Fruit fly (Drosophila melanogaster) whole organism, embryonic: ENCODE results near the gene Vm26Aa.

ENCODE experiments used
- Abd-B ChIP-seq: fragments of 200-800 bp; sonication (Bioruptor generic); optimal IDR thresholded peaks from 2 replicates; lab custom pipeline; 2018; ENCODE audit warnings: missing biosample characterization, mild to moderate bottlenecking, missing genetic modification characterization, moderate library complexity
- Adf1 ChIP-seq: fragments of 200-800 bp; sonication (Bioruptor generic); IDR thresholded peaks from 2 replicates; pipeline ENCODE4 v1.3.6; 2022; ENCODE audit warnings: missing biosample characterization, missing genetic modification characterization
- Antp ChIP-seq: fragments of 200-800 bp; sonication (Bioruptor generic); optimal IDR thresholded peaks from 3 replicates; lab custom pipeline; 2016; ENCODE audit warnings: missing biosample characterization, missing genetic modification characterization
- CG10147 ChIP-seq: fragments of 200-800 bp; sonication (Bioruptor generic); optimal IDR thresholded peaks from 2 replicates; lab custom pipeline; 2019; ENCODE audit warnings: missing biosample characterization, mild to moderate bottlenecking, missing genetic modification characterization, moderate library complexity
- CG10654 ChIP-seq: fragments of 200-800 bp; sonication (Bioruptor generic); optimal IDR thresholded peaks from 2 replicates; lab custom pipeline; 2016; ENCODE audit warnings: missing biosample characterization, missing genetic modification characterization
- CG11456 ChIP-seq: fragments of 200-800 bp; sonication (Bioruptor generic); IDR thresholded peaks from 3 replicates; pipeline ENCODE4 v1.3.6; 2022; ENCODE audit warnings: missing biosample characterization, missing genetic modification characterization
- CG12104 ChIP-seq: fragments of 200-800 bp; sonication (Bioruptor generic); optimal IDR thresholded peaks from 3 replicates; lab custom pipeline; 2016; ENCODE audit warnings: missing biosample characterization, missing genetic modification characterization
- CG12659 ChIP-seq: fragments of 200-800 bp; sonication (Bioruptor generic); optimal IDR thresholded peaks from 3 replicates; lab custom pipeline; 2017; ENCODE audit warnings: mild to moderate bottlenecking, missing biosample characterization, missing genetic modification reagents, missing genetic modification characterization
- CG13123 ChIP-seq: fragments of 200-800 bp; sonication (Bioruptor generic); optimal IDR thresholded peaks from 2 replicates; lab custom pipeline; 2016; ENCODE audit warnings: missing biosample characterization, missing genetic modification characterization
- CG15601 ChIP-seq: fragments of 200-800 bp; sonication (Bioruptor generic); optimal IDR thresholded peaks from 3 replicates; lab custom pipeline; 2019; ENCODE audit warnings: missing biosample characterization, mild to moderate bottlenecking, missing genetic modification characterization, moderate library complexity
- CG17612 ChIP-seq: fragments of 200-800 bp; sonication (Bioruptor generic); IDR thresholded peaks from 2 replicates; pipeline ENCODE4 v1.3.6; 2022; ENCODE audit warnings: missing biosample characterization, missing genetic modification characterization
- CG1792 ChIP-seq: fragments of 200-800 bp; sonication (Bioruptor generic); optimal IDR thresholded peaks from 2 replicates; lab custom pipeline; 2016; ENCODE audit warnings: missing biosample characterization, missing genetic modification characterization
- CG18764 ChIP-seq: fragments of 200-800 bp; sonication (Bioruptor generic); optimal IDR thresholded peaks from 3 replicates; lab custom pipeline; 2016; ENCODE audit warnings: missing biosample characterization, missing genetic modification characterization
- CG2120 ChIP-seq: fragments of 200-800 bp; sonication (Bioruptor generic); optimal IDR thresholded peaks from 3 replicates; lab custom pipeline; 2016; ENCODE audit warnings: missing biosample characterization, missing genetic modification characterization
- CG3065 ChIP-seq: fragments of 200-800 bp; sonication (Bioruptor generic); optimal IDR thresholded peaks from 2 replicates; lab custom pipeline; 2016; ENCODE audit warnings: missing biosample characterization, missing genetic modification characterization
- CG42726 ChIP-seq: fragments of 200-800 bp; sonication (Bioruptor generic); IDR thresholded peaks from 2 replicates; pipeline ENCODE4 v1.3.6; 2022; ENCODE audit warnings: missing biosample characterization, missing genetic modification characterization; ENCODE audit not compliant: partially characterized antibody
- CG6654 ChIP-seq: fragments of 200-800 bp; sonication (Bioruptor generic); optimal IDR thresholded peaks from 2 replicates; lab custom pipeline; 2017; ENCODE audit warnings: missing biosample characterization, mild to moderate bottlenecking, missing genetic modification characterization
- CG6854 ChIP-seq: fragments of 200-800 bp; sonication (Bioruptor generic); optimal IDR thresholded peaks from 3 replicates; lab custom pipeline; 2017; ENCODE audit warnings: missing biosample characterization, mild to moderate bottlenecking, missing genetic modification characterization
- CG9932 ChIP-seq: fragments of 200-800 bp; sonication (Bioruptor generic); IDR thresholded peaks from 2 replicates; pipeline ENCODE4 v1.3.6; 2022; ENCODE audit warnings: missing biosample characterization, missing genetic modification characterization
- Dll ChIP-seq: fragments of 200-800 bp; sonication (Bioruptor generic); IDR thresholded peaks from 4 replicates; pipeline ENCODE4 v1.3.6; 2022; ENCODE audit warnings: missing biosample characterization, missing genetic modification characterization; ENCODE audit not compliant: partially characterized antibody
- H2.0 ChIP-seq: fragments of 200-800 bp; sonication (Bioruptor generic); IDR thresholded peaks from 2 replicates; pipeline ENCODE4 v1.3.6; 2022; ENCODE audit warnings: missing biosample characterization, missing genetic modification characterization
- HLHmδ ChIP-seq: fragments of 200-800 bp; sonication (Bioruptor generic); optimal IDR thresholded peaks from 2 replicates; lab custom pipeline; 2018; ENCODE audit warnings: missing biosample characterization, mild to moderate bottlenecking, missing genetic modification characterization, moderate library complexity
- Meics ChIP-seq: fragments of 200-800 bp; sonication (Bioruptor generic); optimal IDR thresholded peaks from 2 replicates; lab custom pipeline; 2017; ENCODE audit warnings: missing biosample characterization, mild to moderate bottlenecking, missing genetic modification characterization
- Mes4 ChIP-seq: fragments of 200-800 bp; sonication (Bioruptor generic); optimal IDR thresholded peaks from 2 replicates; lab custom pipeline; 2016; ENCODE audit warnings: missing biosample characterization, missing genetic modification characterization
- Oli ChIP-seq: fragments of 200-800 bp; sonication (Bioruptor generic); optimal IDR thresholded peaks from 2 replicates; lab custom pipeline; 2018; ENCODE audit warnings: missing biosample characterization, mild to moderate bottlenecking, missing genetic modification characterization, moderate library complexity
- Ptx1 ChIP-seq: fragments of 200-800 bp; sonication (Bioruptor generic); IDR thresholded peaks from 2 replicates; pipeline ENCODE4 v1.3.6; 2022; ENCODE audit warnings: missing biosample characterization, missing genetic modification characterization
- Rx ChIP-seq: fragments of 200-800 bp; sonication (Bioruptor generic); IDR thresholded peaks from 2 replicates; pipeline ENCODE4 v1.3.6; 2022; ENCODE audit warnings: missing biosample characterization, missing genetic modification characterization
- cad ChIP-seq: fragments of >200 bp; optimal IDR thresholded peaks from 2 replicates; lab custom pipeline; 2017; ENCODE audit warnings: missing biosample characterization, missing genetic modification characterization
- cg ChIP-seq: fragments of 200-800 bp; sonication (Bioruptor generic); optimal IDR thresholded peaks from 3 replicates; lab custom pipeline; 2019; ENCODE audit warnings: missing biosample characterization, mild to moderate bottlenecking, missing genetic modification characterization, moderate library complexity
- crol ChIP-seq: fragments of 200-800 bp; sonication (Bioruptor generic); IDR thresholded peaks from 2 replicates; pipeline ENCODE4 v1.3.6; 2022; ENCODE audit warnings: missing biosample characterization, missing genetic modification characterization
- dpn ChIP-seq, 2 experiments: fragments of 200-800 bp; sonication (Bioruptor generic); optimal IDR thresholded peaks; 3 replicates each; lab custom pipeline; 2016; ENCODE audit warnings: missing biosample characterization in 2 of 2, missing genetic modification characterization in 2 of 2
- fd102C ChIP-seq: fragments of 200-800 bp; sonication (Bioruptor generic); optimal IDR thresholded peaks from 2 replicates; lab custom pipeline; 2018; ENCODE audit warnings: missing biosample characterization, mild to moderate bottlenecking, missing genetic modification characterization, moderate library complexity
- gce ChIP-seq: fragments of 200-800 bp; sonication (Bioruptor generic); IDR thresholded peaks from 3 replicates; pipeline ENCODE4 v1.3.6; 2022; ENCODE audit warnings: missing biosample characterization, missing genetic modification characterization
- gfzf ChIP-seq: fragments of 200-800 bp; sonication (Bioruptor generic); optimal IDR thresholded peaks from 2 replicates; lab custom pipeline; 2016; ENCODE audit warnings: missing biosample characterization, mild to moderate bottlenecking, missing genetic modification characterization, moderate library complexity
- lbe ChIP-seq: fragments of 200-800 bp; sonication (Bioruptor generic); optimal IDR thresholded peaks from 2 replicates; lab custom pipeline; 2016; ENCODE audit warnings: missing biosample characterization, mild to moderate bottlenecking, missing genetic modification characterization
- nerfin-1 ChIP-seq: fragments of 200-800 bp; sonication (Bioruptor generic); optimal IDR thresholded peaks from 3 replicates; lab custom pipeline; 2019; ENCODE audit warnings: missing biosample characterization, mild to moderate bottlenecking, missing genetic modification characterization, moderate library complexity
- odd ChIP-seq: fragments of 200-800 bp; sonication (Bioruptor generic); optimal IDR thresholded peaks from 2 replicates; lab custom pipeline; 2017; ENCODE audit warnings: missing biosample characterization, mild to moderate bottlenecking, missing genetic modification characterization
- onecut ChIP-seq: fragments of 200-800 bp; sonication (Bioruptor generic); IDR thresholded peaks from 2 replicates; pipeline ENCODE4 v1.3.6; 2022; ENCODE audit warnings: missing biosample characterization, missing genetic modification characterization
- org-1 ChIP-seq: fragments of 200-800 bp; sonication (Bioruptor generic); optimal IDR thresholded peaks from 2 replicates; lab custom pipeline; 2017; ENCODE audit warnings: missing biosample characterization, missing genetic modification characterization
- pb ChIP-seq: fragments of 200-800 bp; sonication (Bioruptor generic); optimal IDR thresholded peaks from 3 replicates; lab custom pipeline; 2016; ENCODE audit warnings: missing biosample characterization, missing genetic modification characterization
- pros ChIP-seq: fragments of 200-800 bp; sonication (Bioruptor generic); optimal IDR thresholded peaks from 3 replicates; lab custom pipeline; 2019; ENCODE audit warnings: missing biosample characterization, mild to moderate bottlenecking, missing genetic modification characterization, moderate library complexity
- row ChIP-seq: fragments of 200-800 bp; sonication (Bioruptor generic); IDR thresholded peaks from 3 replicates; pipeline ENCODE4 v1.3.6; 2022; ENCODE audit warnings: missing biosample characterization, missing genetic modification characterization
- salm ChIP-seq: fragments of 200-800 bp; sonication (Bioruptor generic); optimal IDR thresholded peaks from 2 replicates; lab custom pipeline; 2018; ENCODE audit warnings: missing biosample characterization, mild to moderate bottlenecking, missing genetic modification characterization
- shn ChIP-seq: fragments of 200-800 bp; sonication (Bioruptor generic); optimal IDR thresholded peaks from 3 replicates; lab custom pipeline; 2016; ENCODE audit warnings: missing biosample characterization, missing genetic modification characterization
- sna ChIP-seq: fragments of 200-800 bp; sonication (Bioruptor generic); IDR thresholded peaks from 2 replicates; pipeline ENCODE4 v1.3.6; 2022; ENCODE audit warnings: missing biosample characterization, missing genetic modification characterization; ENCODE audit not compliant: partially characterized antibody
- ssp ChIP-seq: fragments of 200-800 bp; sonication (Bioruptor generic); IDR thresholded peaks from 2 replicates; pipeline ENCODE4 v1.3.6; 2022; ENCODE audit warnings: missing biosample characterization, missing genetic modification characterization
- sug ChIP-seq: fragments of 200-800 bp; optimal IDR thresholded peaks from 2 replicates; lab custom pipeline; 2019; ENCODE audit warnings: missing biosample characterization, mild to moderate bottlenecking, missing genetic modification characterization, moderate library complexity
- tap ChIP-seq: fragments of 200-800 bp; optimal IDR thresholded peaks from 3 replicates; lab custom pipeline; 2019; ENCODE audit warnings: missing biosample characterization, mild to moderate bottlenecking, missing genetic modification characterization, moderate library complexity
- twi ChIP-seq: fragments of 200-800 bp; optimal IDR thresholded peaks from 2 replicates; lab custom pipeline; 2019; ENCODE audit warnings: missing biosample characterization, mild to moderate bottlenecking, missing genetic modification characterization, moderate library complexity
- unpg ChIP-seq: fragments of 200-800 bp; sonication (Bioruptor generic); optimal IDR thresholded peaks from 3 replicates; lab custom pipeline; 2018; ENCODE audit warnings: missing biosample characterization, mild to moderate bottlenecking, missing genetic modification characterization, moderate library complexity
- vnd ChIP-seq: fragments of 200-800 bp; sonication (Bioruptor generic); IDR thresholded peaks from 3 replicates; pipeline ENCODE4 v1.3.6; 2022; ENCODE audit warnings: missing biosample characterization, missing genetic modification characterization; ENCODE audit not compliant: partially characterized antibody

Vm26Aa gene

dm6 chr2L:5982334-5982987, 22.3 kb upstream of the Vm26Aa start (continued):
- no peak for TF ChIP-seq CG1792
- TF ChIP-seq HLHmδ (GFP tag; lab: Kevin White, UChicago) = peak; percentile 44
- TF ChIP-seq sug (tag; lab: Kevin White, UChicago) = peak; percentile 75
- TF ChIP-seq CG9932 (GFP tag; lab: Robert Waterston, UW) = no peak
- peak; percentile 78 for TF ChIP-seq CG15601 (tag; lab: Kevin White, UChicago)
- TF ChIP-seq Dll (GFP tag; lab: Robert Waterston, UW) = no peak
- TF ChIP-seq twi (tag; lab: Kevin White, UChicago) = peak; percentile 15
- peak; percentile 58 for TF ChIP-seq CG2120 (GFP tag; lab: Kevin White, UChicago)
- peak; percentile 56 for TF ChIP-seq onecut (GFP tag; lab: Robert Waterston, UW)
- peak; percentile 14 for TF ChIP-seq pros (GFP tag; lab: Kevin White, UChicago)
- peak; percentile 2 for TF ChIP-seq CG6854 (GFP tag; lab: Kevin White, UChicago)
- TF ChIP-seq CG18764 (GFP tag; lab: Kevin White, UChicago) = no peak
- TF ChIP-seq lbe (GFP tag; lab: Kevin White, UChicago) = peak; percentile 38
- peak; percentile 4 for TF ChIP-seq Oli (tag; lab: Kevin White, UChicago)
- TF ChIP-seq pb = peak; percentile 61
- no peak for TF ChIP-seq fd102C (GFP tag; lab: Kevin White, UChicago)
- peak; percentile 29 for TF ChIP-seq Meics (GFP tag; lab: Kevin White, UChicago)
- TF ChIP-seq sna (GFP tag; lab: Robert Waterston, UW) = no peak
- TF ChIP-seq salm = no peak
- no peak for TF ChIP-seq CG11456
- TF ChIP-seq H2.0 = no peak
- no peak for TF ChIP-seq ssp (GFP tag; lab: Robert Waterston, UW)
- no peak for TF ChIP-seq Adf1
- TF ChIP-seq nerfin-1 (tag; lab: Kevin White, UChicago) = peak; percentile 44
- TF ChIP-seq CG3065 (GFP tag; lab: Kevin White, UChicago) = no peak
- TF ChIP-seq org-1 = no peak
- no peak for TF ChIP-seq CG10147
- TF ChIP-seq unpg (GFP tag; lab: Kevin White, UChicago) = peak; percentile 19
- TF ChIP-seq CG10654 (GFP tag; lab: Kevin White, UChicago) = no peak
- peak; percentile 11 for TF ChIP-seq Antp (GFP tag; lab: Kevin White, UChicago)
- TF ChIP-seq shn (GFP tag; lab: Kevin White, UChicago) = no peak
- no peak for TF ChIP-seq CG13123 (GFP tag; lab: Kevin White, UChicago)
- peak; percentile 23 for TF ChIP-seq Mes4 (GFP tag; lab: Kevin White, UChicago)
- TF ChIP-seq crol = no peak
- no peak for TF ChIP-seq gce
- TF ChIP-seq CG12659 (GFP tag; lab: Kevin White, UChicago) = peak; percentile 52
- no peak for TF ChIP-seq Abd-B (GFP tag; lab: Kevin White, UChicago)
- no peak for TF ChIP-seq cg (GFP tag; lab: Kevin White, UChicago)
- TF ChIP-seq CG12104 (GFP tag; lab: Kevin White, UChicago) = no peak
- TF ChIP-seq gfzf (GFP tag; lab: Kevin White, UChicago) = no peak
- TF ChIP-seq Ptx1 = no peak
- no peak for TF ChIP-seq tap (tag; lab: Kevin White, UChicago)
- no peak for TF ChIP-seq vnd (GFP tag; lab: Robert Waterston, UW)
- TF ChIP-seq cad (GFP tag; lab: Kevin White, UChicago) = no peak
- TF ChIP-seq CG42726 (GFP tag; lab: Robert Waterston, UW) = no peak
- TF ChIP-seq Rx (GFP tag; lab: Robert Waterston, UW) = no peak
- TF ChIP-seq CG17612 (GFP tag; lab: Robert Waterston, UW) = no peak
- TF ChIP-seq odd (GFP tag; lab: Kevin White, UChicago) = peak; percentile 34
- peak; percentile 31 to 59 for TF ChIP-seq dpn (GFP tag; optimal IDR thresholded peaks at IDR 0.05; lab: Kevin White, UChicago)
- no peak for TF ChIP-seq CG6654 (GFP tag; lab: Kevin White, UChicago)
- TF ChIP-seq row (GFP tag; lab: Robert Waterston, UW) = no peak
